Fruit fly (Drosophila melanogaster): ENCODE results near the gene wake.

The wake gene

dm6 chr3R:22627936-22628513 lies 11.6 kb upstream of the wake start (continued):
- TF ChIP-seq CG32772 (GFP tag; IDR thresholded peaks at IDR 0.05) (no peak), CG12219 (GFP tag; optimal IDR thresholded peaks at IDR 0.05) (no peak), Hey (tag; optimal IDR thresholded peaks at IDR 0.05) (no peak), Usf (GFP tag; optimal IDR thresholded peaks at IDR 0.05) (no peak), shn (GFP tag; optimal IDR thresholded peaks at IDR 0.05) (no peak), ewg (GFP tag; optimal IDR thresholded peaks at IDR 0.05) (no peak), CG6791 (GFP tag; IDR thresholded peaks at IDR 0.05; ENCODE audit: partially characterized antibody) (no peak), her (GFP tag; optimal IDR thresholded peaks at IDR 0.05) (no peak), CG30431 (GFP tag; optimal IDR thresholded peaks at IDR 0.05) (no peak), jumu (GFP tag; optimal IDR thresholded peaks at IDR 0.05) (no peak), Eip74EF (GFP tag; optimal IDR thresholded peaks at IDR 0.05) (no peak), HLH4C (GFP tag; IDR thresholded peaks at IDR 0.05; ENCODE audit: partially characterized antibody) (no peak), Bteb2 (GFP tag; optimal IDR thresholded peaks at IDR 0.05) (no peak), kay (GFP tag; optimal IDR thresholded peaks at IDR 0.05) (no peak), ind (GFP tag; optimal IDR thresholded peaks at IDR 0.05) (peak; percentile 16), CG11085 (GFP tag; IDR thresholded peaks at IDR 0.05) (no peak), zfh2 (GFP tag; optimal IDR thresholded peaks at IDR 0.05) (peak; percentile 25), CG2202 (tag; optimal IDR thresholded peaks at IDR 0.05) (no peak), MESR4 (GFP tag; optimal IDR thresholded peaks at IDR 0.05) (no peak), CG6813 (GFP tag; optimal IDR thresholded peaks at IDR 0.05) (no peak), HmgD (GFP tag; optimal IDR thresholded peaks at IDR 0.05) (no peak), CG13296 (GFP tag; optimal IDR thresholded peaks at IDR 0.05) (no peak), CG12299 (tag; optimal IDR thresholded peaks at IDR 0.05) (no peak), fd96Cb (tag; optimal IDR thresholded peaks at IDR 0.05) (no peak), Dbx (GFP tag; IDR thresholded peaks at IDR 0.05) (no peak), stc (GFP tag; IDR thresholded peaks at IDR 0.05) (no peak), CG3995 (GFP tag; optimal IDR thresholded peaks at IDR 0.05) (no peak), lab (GFP tag; optimal IDR thresholded peaks at IDR 0.05) (peak; percentile 33), toy (GFP tag; IDR thresholded peaks at IDR 0.05) (no peak), CG15073 (GFP tag; optimal IDR thresholded peaks at IDR 0.05) (no peak), Camta (GFP tag; optimal IDR thresholded peaks at IDR 0.05) (no peak), gfzf (GFP tag; optimal IDR thresholded peaks at IDR 0.05) (no peak), ara (GFP tag; IDR thresholded peaks at IDR 0.05) (no peak), CG3065 (GFP tag; optimal IDR thresholded peaks at IDR 0.05) (no peak), CG17612 (GFP tag; IDR thresholded peaks at IDR 0.05) (no peak), hkb (optimal IDR thresholded peaks at IDR 0.05) (no peak), hkb (GFP tag; IDR thresholded peaks at IDR 0.05) (peak; percentile 70), nerfin-1 (tag; optimal IDR thresholded peaks at IDR 0.05) (no peak), mld (GFP tag; IDR thresholded peaks at IDR 0.05; ENCODE audit: partially characterized antibody) (no peak), NFAT (GFP tag; IDR thresholded peaks at IDR 0.05) (no peak), tap (tag; optimal IDR thresholded peaks at IDR 0.05) (no peak), CG4730 (GFP tag; IDR thresholded peaks at IDR 0.05) (no peak), CG32532 (GFP tag; IDR thresholded peaks at IDR 0.05) (no peak), CG2875 (GFP tag; optimal IDR thresholded peaks at IDR 0.05) (no peak), CG31365 (tag; optimal IDR thresholded peaks at IDR 0.05) (no peak), NK7.1 (GFP tag; optimal IDR thresholded peaks at IDR 0.05) (no peak), chm (GFP tag; IDR thresholded peaks at IDR 0.05) (no peak), Med (GFP tag) (peak; percentile 65), CG4328 (GFP tag; optimal IDR thresholded peaks at IDR 0.05) (no peak), ranshi (GFP tag; IDR thresholded peaks at IDR 0.05) (no peak), Ets97D (GFP tag; optimal IDR thresholded peaks at IDR 0.05) (no peak), yki (optimal IDR thresholded peaks at IDR 0.05) (no peak)
